In the genomic region with DNA sequence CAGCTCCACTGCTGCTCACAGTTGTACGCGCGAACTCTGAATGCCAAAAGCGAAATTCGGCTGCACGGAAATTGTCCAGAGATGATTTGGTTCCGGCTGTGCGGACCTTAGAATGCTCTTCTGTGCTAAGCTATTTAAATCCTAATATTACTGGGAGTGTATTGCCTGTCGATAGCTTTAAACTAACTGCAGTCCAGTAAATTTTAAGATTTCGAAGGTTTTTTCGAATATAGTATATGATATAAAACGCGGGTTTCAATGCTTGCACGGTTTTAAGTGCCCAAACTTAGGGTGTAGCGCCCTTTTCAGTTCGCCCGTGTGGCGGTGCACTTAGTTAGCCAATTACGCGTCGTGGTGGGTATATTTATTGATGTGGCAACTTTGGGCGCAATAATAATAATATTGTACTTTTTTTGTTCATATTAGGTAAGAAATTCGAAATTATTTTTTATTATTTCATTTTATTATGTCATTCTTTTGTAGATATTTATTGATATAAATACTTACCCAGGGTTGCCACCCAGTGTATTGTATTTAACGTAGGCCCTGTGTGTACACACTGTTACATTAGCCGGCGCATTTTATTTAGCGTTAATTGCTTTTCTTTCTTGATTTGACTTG, we compare ENCODE assay signal across 1 fruit fly cellular context.
TF ChIP-seq lines count a peak whose summit lies in the region.

A gene (minus strand): TSS at position 262 of the 621 bp plus-strand sequence.
A gene (plus strand): TSS at position 367 of the 621 bp plus-strand sequence.

TF ChIP-seq in whole organism, embryonic, 481 proteins besides CTCF, POLR2A, EP300 and RAD21 (continued from another document and continues in another):
- peak; percentile 100 for TF ChIP-seq CG18619 (GFP tag; optimal IDR thresholded peaks at IDR 0.05; lab: Kevin White, UChicago)
- peak; percentile 96 for TF ChIP-seq CG11560 (tag; IDR thresholded peaks at IDR 0.05; lab: Robert Waterston, UW)
- TF ChIP-seq nom (GFP tag; optimal IDR thresholded peaks at IDR 0.05; lab: Kevin White, UChicago) = peak; percentile 99
- TF ChIP-seq zf30C (GFP tag; optimal IDR thresholded peaks at IDR 0.05; lab: Kevin White, UChicago) = peak; percentile 58
- TF ChIP-seq CG12659 (GFP tag; optimal IDR thresholded peaks at IDR 0.05; lab: Kevin White, UChicago) = peak; percentile 100
- peak; percentile 99 for TF ChIP-seq YL-1 (GFP tag; optimal IDR thresholded peaks at IDR 0.05; lab: Kevin White, UChicago)
- no peak for TF ChIP-seq Trl (optimal IDR thresholded peaks at IDR 0.05; lab: Kevin White, UChicago)
- TF ChIP-seq Trl (GFP tag; optimal IDR thresholded peaks at IDR 0.05; lab: Kevin White, UChicago) = peak; percentile 100
- peak; percentile 100 for TF ChIP-seq dan (GFP tag; IDR thresholded peaks at IDR 0.05; lab: Robert Waterston, UW)
- peak; percentile 99 for TF ChIP-seq CG12155 (GFP tag; optimal IDR thresholded peaks at IDR 0.05; lab: Kevin White, UChicago)
- TF ChIP-seq CG11093 (GFP tag; IDR thresholded peaks at IDR 0.05; lab: Robert Waterston, UW) = peak; percentile 100
- TF ChIP-seq MTF-1 (GFP tag; optimal IDR thresholded peaks at IDR 0.05; lab: Kevin White, UChicago; ENCODE audit: borderline replicate concordance) = peak; percentile 99
- TF ChIP-seq crp (GFP tag; optimal IDR thresholded peaks at IDR 0.05; lab: Kevin White, UChicago) = peak; percentile 60 to 83
- TF ChIP-seq Dll (GFP tag; IDR thresholded peaks at IDR 0.05; lab: Robert Waterston, UW; ENCODE audit: partially characterized antibody) = no peak; the same call in 3 of the 4 replicates
- peak; percentile 100 for TF ChIP-seq Optix (GFP tag; IDR thresholded peaks at IDR 0.05; lab: Robert Waterston, UW)
- peak; percentile 97 for TF ChIP-seq CG9437 (GFP tag; optimal IDR thresholded peaks at IDR 0.05; lab: Kevin White, UChicago)
- peak in 1 of 2 experiments; percentile 100 for TF ChIP-seq Eip74EF (GFP tag; optimal IDR thresholded peaks at IDR 0.05; lab: Kevin White, UChicago)
- TF ChIP-seq NC2β (GFP tag; optimal IDR thresholded peaks at IDR 0.05; lab: Kevin White, UChicago) = peak; percentile 100
- TF ChIP-seq CG4328 (GFP tag; optimal IDR thresholded peaks at IDR 0.05; lab: Kevin White, UChicago) = peak; percentile 98
- no peak for TF ChIP-seq pan (optimal IDR thresholded peaks at IDR 0.05; lab: Kevin White, UChicago)
- peak in 1 of 2 experiments; percentile 100 for TF ChIP-seq pan (GFP tag; optimal IDR thresholded peaks at IDR 0.05 in 1 of 2, IDR thresholded peaks at IDR 0.05 in 1 of 2)
- peak; percentile 100 for TF ChIP-seq CG7786 (GFP tag; optimal IDR thresholded peaks at IDR 0.05; lab: Kevin White, UChicago)
- peak; percentile 99 for TF ChIP-seq dati (GFP tag; IDR thresholded peaks at IDR 0.05; lab: Robert Waterston, UW)
- TF ChIP-seq wor (GFP tag; IDR thresholded peaks at IDR 0.05; lab: Robert Waterston, UW) = peak; percentile 100
- TF ChIP-seq CG31365 (tag; optimal IDR thresholded peaks at IDR 0.05; lab: Kevin White, UChicago) = peak; percentile 96
- peak; percentile 84 for TF ChIP-seq Dip2 (GFP tag; IDR thresholded peaks at IDR 0.05; lab: Robert Waterston, UW)
- peak; percentile 100 for TF ChIP-seq Mrtf (GFP tag; IDR thresholded peaks at IDR 0.05; lab: Robert Waterston, UW)
- peak; percentile 100 for TF ChIP-seq E2f1 (GFP tag; IDR thresholded peaks at IDR 0.05; lab: Robert Waterston, UW)
- peak; percentile 100 for TF ChIP-seq CG12219 (GFP tag; optimal IDR thresholded peaks at IDR 0.05; lab: Kevin White, UChicago)
- TF ChIP-seq CG30020 (tag; optimal IDR thresholded peaks at IDR 0.05; lab: Kevin White, UChicago) = peak; percentile 93
- peak; percentile 99 for TF ChIP-seq D19A (tag; optimal IDR thresholded peaks at IDR 0.05; lab: Kevin White, UChicago)
- TF ChIP-seq unc-4 (GFP tag; IDR thresholded peaks at IDR 0.05; lab: Robert Waterston, UW; ENCODE audit: partially characterized antibody) = 0 out of 2 replicates have a peak, but pooled peaks have one; percentile 22
- peak; percentile 99 for TF ChIP-seq CG6683 (GFP tag; optimal IDR thresholded peaks at IDR 0.05; lab: Kevin White, UChicago)
- peak; percentile 46; the same call in 1 of the 2 replicates for TF ChIP-seq CG42726 (GFP tag; IDR thresholded peaks at IDR 0.05; lab: Robert Waterston, UW; ENCODE audit: partially characterized antibody)
- peak; percentile 100 for TF ChIP-seq CG8924 (tag; optimal IDR thresholded peaks at IDR 0.05; lab: Kevin White, UChicago)
- no peak for TF ChIP-seq ato (GFP tag; IDR thresholded peaks at IDR 0.05; lab: Robert Waterston, UW; ENCODE audit: partially characterized antibody)
- peak; percentile 100 for TF ChIP-seq Rx (GFP tag; IDR thresholded peaks at IDR 0.05; lab: Robert Waterston, UW)
- TF ChIP-seq CG4404 (GFP tag; IDR thresholded peaks at IDR 0.05; lab: Robert Waterston, UW) = peak; percentile 100
- no peak for TF ChIP-seq Lpt (GFP tag; optimal IDR thresholded peaks at IDR 0.05; lab: Kevin White, UChicago)
- TF ChIP-seq eyg (GFP tag; optimal IDR thresholded peaks at IDR 0.05; lab: Kevin White, UChicago) = peak; percentile 100
- TF ChIP-seq H2.0 (GFP tag; IDR thresholded peaks at IDR 0.05; lab: Robert Waterston, UW) = peak; percentile 100
- TF ChIP-seq CG12236 (GFP tag; optimal IDR thresholded peaks at IDR 0.05; lab: Kevin White, UChicago) = peak; percentile 100
- peak; percentile 99 for TF ChIP-seq gsb (GFP tag; IDR thresholded peaks at IDR 0.05; lab: Robert Waterston, UW)
- no peak for TF ChIP-seq hth (optimal IDR thresholded peaks at IDR 0.05; lab: Kevin White, UChicago)
- no peak for TF ChIP-seq Hr39 (optimal IDR thresholded peaks at IDR 0.05; lab: Kevin White, UChicago)
- TF ChIP-seq knrl (GFP tag; IDR thresholded peaks at IDR 0.05; lab: Robert Waterston, UW; ENCODE audit: partially characterized antibody) = peak; percentile 66; the same call in 2 of the 3 replicates
- TF ChIP-seq gcm2 (GFP tag; optimal IDR thresholded peaks at IDR 0.05; lab: Kevin White, UChicago) = peak; percentile 100
- peak; percentile 99 for TF ChIP-seq CG11504 (tag; optimal IDR thresholded peaks at IDR 0.05; lab: Kevin White, UChicago)
- peak; percentile 100 for TF ChIP-seq CG1233 (GFP tag; optimal IDR thresholded peaks at IDR 0.05; lab: Kevin White, UChicago)
- peak; percentile 100 for TF ChIP-seq nau (GFP tag; optimal IDR thresholded peaks at IDR 0.05; lab: Kevin White, UChicago)
- TF ChIP-seq CG11695 (GFP tag; IDR thresholded peaks at IDR 0.05; lab: Robert Waterston, UW) = peak; percentile 100
- peak; percentile 99 for TF ChIP-seq scrt (GFP tag; optimal IDR thresholded peaks at IDR 0.05; lab: Kevin White, UChicago)
- TF ChIP-seq CG15479 (GFP tag; optimal IDR thresholded peaks at IDR 0.05; lab: Kevin White, UChicago) = peak; percentile 92
- peak; percentile 100 for TF ChIP-seq CG31388 (GFP tag; optimal IDR thresholded peaks at IDR 0.05; lab: Kevin White, UChicago)
- TF ChIP-seq NFAT (GFP tag; IDR thresholded peaks at IDR 0.05; lab: Robert Waterston, UW) = peak; percentile 99
- peak; percentile 99 for TF ChIP-seq CG10543 (GFP tag; optimal IDR thresholded peaks at IDR 0.05; lab: Kevin White, UChicago)
- TF ChIP-seq sim (GFP tag; IDR thresholded peaks at IDR 0.05; lab: Robert Waterston, UW) = peak; percentile 100
- TF ChIP-seq CG10979 (tag; optimal IDR thresholded peaks at IDR 0.05; lab: Kevin White, UChicago) = peak; percentile 100
- peak; percentile 100 for TF ChIP-seq Drgx (GFP tag; IDR thresholded peaks at IDR 0.05; lab: Robert Waterston, UW)
- peak; percentile 98 for TF ChIP-seq Myb (GFP tag; optimal IDR thresholded peaks at IDR 0.05; lab: Kevin White, UChicago)
- peak; percentile 92 for TF ChIP-seq Deaf1 (tag; optimal IDR thresholded peaks at IDR 0.05; lab: Kevin White, UChicago)
- peak; percentile 100 for TF ChIP-seq Oli (tag; optimal IDR thresholded peaks at IDR 0.05; lab: Kevin White, UChicago)
- peak; percentile 100 for TF ChIP-seq CG16815 (GFP tag; optimal IDR thresholded peaks at IDR 0.05; lab: Kevin White, UChicago)
- peak; percentile 59 for TF ChIP-seq Dp (GFP tag; optimal IDR thresholded peaks at IDR 0.05; lab: Kevin White, UChicago)
- peak; percentile 100 for TF ChIP-seq Mad (GFP tag; optimal IDR thresholded peaks at IDR 0.05; lab: Kevin White, UChicago)
- peak; percentile 100 for TF ChIP-seq CG11398 (GFP tag; optimal IDR thresholded peaks at IDR 0.05; lab: Kevin White, UChicago)
- TF ChIP-seq org-1 (GFP tag; optimal IDR thresholded peaks at IDR 0.05; lab: Kevin White, UChicago) = peak; percentile 100
- peak; percentile 100 for TF ChIP-seq CG9609 (GFP tag; optimal IDR thresholded peaks at IDR 0.05; lab: Kevin White, UChicago)
- TF ChIP-seq ken (GFP tag; IDR thresholded peaks at IDR 0.05; lab: Robert Waterston, UW) = peak; percentile 100
- TF ChIP-seq CG15696 (tag; optimal IDR thresholded peaks at IDR 0.05; lab: Kevin White, UChicago) = peak; percentile 100
- TF ChIP-seq HmgD (GFP tag; optimal IDR thresholded peaks at IDR 0.05; lab: Kevin White, UChicago) = peak; percentile 100
- peak; percentile 100 for TF ChIP-seq CG12391 (tag; optimal IDR thresholded peaks at IDR 0.05; lab: Kevin White, UChicago)
- peak; percentile 94 for TF ChIP-seq CG14965 (GFP tag; optimal IDR thresholded peaks at IDR 0.05; lab: Kevin White, UChicago; ENCODE audit: borderline replicate concordance)
- TF ChIP-seq CG8765 (GFP tag; IDR thresholded peaks at IDR 0.05; lab: Robert Waterston, UW) = peak; percentile 100
- peak; percentile 100 for TF ChIP-seq Lim3 (GFP tag; IDR thresholded peaks at IDR 0.05; lab: Robert Waterston, UW)
- peak; percentile 100 for TF ChIP-seq Chrac-16 (GFP tag; optimal IDR thresholded peaks at IDR 0.05; lab: Kevin White, UChicago)
- TF ChIP-seq repo (GFP tag; optimal IDR thresholded peaks at IDR 0.05; lab: Kevin White, UChicago) = peak; percentile 100
- peak; percentile 100 for TF ChIP-seq CG10654 (GFP tag; optimal IDR thresholded peaks at IDR 0.05; lab: Kevin White, UChicago)
- TF ChIP-seq Adf1 (GFP tag; IDR thresholded peaks at IDR 0.05; lab: Robert Waterston, UW) = peak; percentile 94
- TF ChIP-seq croc (GFP tag; conservative IDR thresholded peaks at IDR 0.05; lab: Robert Waterston, UW) = peak; percentile 100
- TF ChIP-seq lola (GFP tag; optimal IDR thresholded peaks at IDR 0.05; lab: Kevin White, UChicago) = peak in 1 of 3 experiments; percentile 100
- peak; percentile 89 for TF ChIP-seq Sry-δ (GFP tag; optimal IDR thresholded peaks at IDR 0.05; lab: Kevin White, UChicago)
- peak; percentile 100 for TF ChIP-seq Fer3 (tag; optimal IDR thresholded peaks at IDR 0.05; lab: Kevin White, UChicago)
- peak; percentile 94 for TF ChIP-seq CG5180 (GFP tag; optimal IDR thresholded peaks at IDR 0.05; lab: Kevin White, UChicago)
- peak; percentile 100 for TF ChIP-seq CG32532 (GFP tag; IDR thresholded peaks at IDR 0.05; lab: Robert Waterston, UW)
- TF ChIP-seq Spps (tag; optimal IDR thresholded peaks at IDR 0.05; lab: Kevin White, UChicago) = peak; percentile 100
- TF ChIP-seq CG9817 (tag; optimal IDR thresholded peaks at IDR 0.05; lab: Kevin White, UChicago) = peak; percentile 99
- TF ChIP-seq zen (tag; optimal IDR thresholded peaks at IDR 0.05; lab: Kevin White, UChicago) = peak; percentile 100
- peak; percentile 99 for TF ChIP-seq sr (GFP tag; IDR thresholded peaks at IDR 0.05; lab: Robert Waterston, UW)
- peak; percentile 100 for TF ChIP-seq CG1529 (GFP tag; optimal IDR thresholded peaks at IDR 0.05; lab: Kevin White, UChicago)
- peak; percentile 100 for TF ChIP-seq Dbx (GFP tag; IDR thresholded peaks at IDR 0.05; lab: Robert Waterston, UW)
- TF ChIP-seq Doc2 (GFP tag; IDR thresholded peaks at IDR 0.05; lab: Robert Waterston, UW) = peak; percentile 99
- TF ChIP-seq CG2202 (tag; optimal IDR thresholded peaks at IDR 0.05; lab: Kevin White, UChicago) = peak; percentile 100
- peak; percentile 100 for TF ChIP-seq ranshi (GFP tag; IDR thresholded peaks at IDR 0.05; lab: Robert Waterston, UW)
- TF ChIP-seq hb (GFP tag; IDR thresholded peaks at IDR 0.05; lab: Robert Waterston, UW; ENCODE audit: partially characterized antibody) = no peak
- peak; percentile 99 for TF ChIP-seq odd (GFP tag; optimal IDR thresholded peaks at IDR 0.05; lab: Kevin White, UChicago)
- TF ChIP-seq Ets97D (GFP tag; optimal IDR thresholded peaks at IDR 0.05; lab: Kevin White, UChicago) = peak; percentile 98
- TF ChIP-seq CG11696 (GFP tag; IDR thresholded peaks at IDR 0.05; lab: Robert Waterston, UW) = peak; percentile 97
- TF ChIP-seq CG17802 (tag; optimal IDR thresholded peaks at IDR 0.05; lab: Kevin White, UChicago) = peak; percentile 96
- peak; percentile 100 for TF ChIP-seq CG6813 (GFP tag; optimal IDR thresholded peaks at IDR 0.05; lab: Kevin White, UChicago)
- TF ChIP-seq Atf6 (GFP tag; IDR thresholded peaks at IDR 0.05; lab: Robert Waterston, UW) = peak; percentile 100
- TF ChIP-seq Hr3 (GFP tag; optimal IDR thresholded peaks at IDR 0.05; lab: Kevin White, UChicago) = peak; percentile 100
- TF ChIP-seq ap (GFP tag; IDR thresholded peaks at IDR 0.05; lab: Robert Waterston, UW) = peak; percentile 100
- peak; percentile 99 for TF ChIP-seq CG12299 (tag; optimal IDR thresholded peaks at IDR 0.05; lab: Kevin White, UChicago)
- peak; percentile 100 for TF ChIP-seq NC2α (GFP tag; optimal IDR thresholded peaks at IDR 0.05; lab: Kevin White, UChicago)
- peak; percentile 100 for TF ChIP-seq CG18476 (GFP tag; optimal IDR thresholded peaks at IDR 0.05; lab: Kevin White, UChicago)
- TF ChIP-seq CG4707 (GFP tag; optimal IDR thresholded peaks at IDR 0.05; lab: Kevin White, UChicago) = peak; percentile 98
- no peak for TF ChIP-seq mld (GFP tag; IDR thresholded peaks at IDR 0.05; lab: Robert Waterston, UW; ENCODE audit: partially characterized antibody)
- TF ChIP-seq pita (GFP tag; optimal IDR thresholded peaks at IDR 0.05; lab: Kevin White, UChicago) = no peak
- TF ChIP-seq CG8290 (GFP tag; optimal IDR thresholded peaks at IDR 0.05; lab: Kevin White, UChicago) = peak; percentile 100
- TF ChIP-seq CG8290 (tag; optimal IDR thresholded peaks at IDR 0.05; lab: Kevin White, UChicago) = peak; percentile 99 to 100
- peak; percentile 100 for TF ChIP-seq Ptx1 (GFP tag; IDR thresholded peaks at IDR 0.05; lab: Robert Waterston, UW)
- peak; percentile 100 for TF ChIP-seq Dek (tag; optimal IDR thresholded peaks at IDR 0.05; lab: Kevin White, UChicago)
- peak; percentile 98 for TF ChIP-seq Nf-YB (GFP tag; optimal IDR thresholded peaks at IDR 0.05; lab: Kevin White, UChicago)
- peak; percentile 100 for TF ChIP-seq CG16863 (GFP tag; optimal IDR thresholded peaks at IDR 0.05; lab: Kevin White, UChicago)
- peak; percentile 96 for TF ChIP-seq CG4360 (GFP tag; IDR thresholded peaks at IDR 0.05; lab: Robert Waterston, UW)
- TF ChIP-seq tgo (GFP tag; IDR thresholded peaks at IDR 0.05; lab: Robert Waterston, UW) = peak; percentile 100
- no peak for TF ChIP-seq CG8478 (optimal IDR thresholded peaks at IDR 0.05; lab: Kevin White, UChicago)
- peak; percentile 100 for TF ChIP-seq Atf-2 (GFP tag; optimal IDR thresholded peaks at IDR 0.05; lab: Kevin White, UChicago)
- 0 out of 3 replicates have a peak, but pooled peaks have one; percentile 23 for TF ChIP-seq CG14860 (GFP tag; IDR thresholded peaks at IDR 0.05; lab: Robert Waterston, UW; ENCODE audit: partially characterized antibody)
